Worm (Caenorhabditis elegans) whole organism, L4 larva: ENCODE measurements around the gene F28G4.3.

Source experiments
- jun-1 ChIP-seq: fragments of 150-350 bp; optimal IDR thresholded peaks from 2 replicates; lab custom pipeline; 2014; ENCODE audit warnings: missing biosample characterization, missing genetic modification reagents, missing genetic modification characterization
- lin-39 ChIP-seq: fragments of 150-350 bp; optimal IDR thresholded peaks from 2 replicates; lab custom pipeline; 2014; ENCODE audit warnings: missing biosample characterization, missing genetic modification reagents, missing genetic modification characterization
- lir-3 ChIP-seq: sonication (generic microtip); optimal IDR thresholded peaks from 2 replicates; lab custom pipeline; 2016; ENCODE audit warnings: mild to moderate bottlenecking, missing genetic modification characterization, missing compliant biosample characterization
- madf-5 ChIP-seq, 2 experiments: fragments of 200-800 bp; sonication (Bioruptor generic); IDR thresholded peaks; 2 replicates each; pipeline ENCODE4 v1.3.6; 2022; ENCODE audit warnings: missing compliant biosample characterization in 2 of 2, missing genetic modification characterization in 2 of 2
- nhr-11 ChIP-seq: fragments of 150-350 bp; optimal IDR thresholded peaks from 2 replicates; lab custom pipeline; 2014; ENCODE audit warnings: missing biosample characterization, missing genetic modification characterization
- unc-130 ChIP-seq: sonication (generic microtip); optimal IDR thresholded peaks from 2 replicates; lab custom pipeline; 2016; ENCODE audit warnings: missing genetic modification reagents, missing genetic modification characterization, missing compliant biosample characterization

DNA sequence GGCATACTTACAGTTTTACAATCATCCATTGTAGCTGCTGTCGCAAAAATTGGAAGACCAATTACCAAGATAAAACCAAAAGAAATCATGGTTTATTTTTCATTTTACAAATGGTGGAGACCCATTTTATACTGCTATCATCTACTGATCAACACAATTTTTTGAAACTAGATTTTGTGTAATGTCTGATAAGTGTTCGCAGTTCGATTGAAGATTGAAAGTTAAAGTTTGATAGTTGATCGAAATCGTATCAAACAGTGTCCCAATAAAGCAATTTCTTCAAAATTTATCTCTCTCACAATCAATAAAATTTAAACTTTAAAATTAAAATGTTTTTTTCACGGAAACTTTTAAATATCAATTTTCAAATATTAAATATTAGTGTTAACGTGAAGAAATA, 16.4 kb downstream of the F28G4.3 start, which contains the start of gene T13F3.6:
- TF ChIP-seq lin-39 (tag; lab: Kevin White, UChicago) (no peak), lir-3 (tag; lab: Kevin White, UChicago) (no peak), unc-130 (GFP tag; lab: Kevin White, UChicago) (no peak), madf-5 (GFP tag; IDR thresholded peaks at IDR 0.05; lab: Robert Waterston, UW) (no peak), jun-1 (tag; lab: Kevin White, UChicago) (no peak), nhr-11 (tag; lab: Kevin White, UChicago) (no peak)
